Worm (Caenorhabditis elegans) whole organism, L1 larva: ENCODE results near the gene nlp-11.

Experiments used
- C16A3.4 ChIP-seq: fragments of 150-350 bp; optimal IDR thresholded peaks from 2 replicates; lab custom pipeline; 2014; ENCODE audit warnings: missing biosample characterization, missing genetic modification characterization
- C34B4.2 ChIP-seq: sonication (generic microtip); optimal IDR thresholded peaks from 2 replicates; lab custom pipeline; 2017; ENCODE audit warnings: mild to moderate bottlenecking, missing genetic modification characterization, missing compliant biosample characterization
- alr-1 ChIP-seq: fragments of 200-800 bp; sonication (Bioruptor generic); optimal IDR thresholded peaks from 2 replicates; lab custom pipeline; 2018; ENCODE audit warnings: borderline replicate concordance, mild to moderate bottlenecking, missing genetic modification characterization, missing compliant biosample characterization
- ama-1 ChIP-seq: fragments of 150-350 bp; optimal IDR thresholded peaks from 2 replicates; lab custom pipeline; 2014
- blmp-1 ChIP-seq: fragments of 150-350 bp; optimal IDR thresholded peaks from 2 replicates; lab custom pipeline; 2014; ENCODE audit warnings: missing biosample characterization, missing genetic modification characterization
- ces-1 ChIP-seq: fragments of 150-350 bp; optimal IDR thresholded peaks from 2 replicates; lab custom pipeline; 2014; ENCODE audit warnings: missing biosample characterization, missing genetic modification reagents, missing genetic modification characterization
- efl-1 ChIP-seq, 4 experiments: fragments of 150-350 bp; optimal IDR thresholded peaks in 3 of 4; peaks in 1 of 4; 1 replicate in 1 of 4; 2 replicates in 3 of 4; lab custom pipeline; 2014; ENCODE audit warnings: missing biosample characterization in 2 of 4, missing genetic modification characterization in 2 of 4, missing genetic modification reagents in 2 of 4
- fkh-8 ChIP-seq: sonication (generic microtip); optimal IDR thresholded peaks from 2 replicates; lab custom pipeline; 2016; ENCODE audit warnings: mild to moderate bottlenecking, missing genetic modification characterization, missing compliant biosample characterization
- fos-1 ChIP-seq: fragments of 150-350 bp; optimal IDR thresholded peaks from 2 replicates; lab custom pipeline; 2014; ENCODE audit warnings: missing biosample characterization, missing genetic modification characterization
- grh-1 ChIP-seq: fragments of 200-800 bp; sonication (Bioruptor generic); IDR thresholded peaks from 2 replicates; pipeline ENCODE4 v1.3.6; 2022; ENCODE audit warnings: missing genetic modification reagents, missing genetic modification characterization, missing compliant biosample characterization
- hlh-17 ChIP-seq: fragments of 200-800 bp; sonication (Bioruptor generic); optimal IDR thresholded peaks from 2 replicates; lab custom pipeline; 2018; ENCODE audit warnings: missing genetic modification characterization, mild to moderate bottlenecking, missing compliant biosample characterization, moderate library complexity, borderline replicate concordance
- irx-1 ChIP-seq: sonication (generic microtip); optimal IDR thresholded peaks from 2 replicates; lab custom pipeline; 2016; ENCODE audit warnings: missing genetic modification characterization, missing compliant biosample characterization
- lin-35 ChIP-seq, 2 experiments: fragments of 150-350 bp; optimal IDR thresholded peaks; 2 replicates each; lab custom pipeline; 2014; ENCODE audit warnings: missing biosample characterization in 2 of 2, missing genetic modification characterization in 2 of 2, missing genetic modification reagents in 2 of 2
- lir-3 ChIP-seq: sonication (generic microtip); optimal IDR thresholded peaks from 2 replicates; lab custom pipeline; 2016; ENCODE audit warnings: mild to moderate bottlenecking, missing genetic modification characterization, moderate library complexity, missing compliant biosample characterization; ENCODE audit not compliant: poor library complexity
- lsy-2 ChIP-seq, 2 experiments: fragments of 150-350 bp; optimal IDR thresholded peaks; 2 replicates each; lab custom pipeline; 2014; ENCODE audit warnings: missing biosample characterization in 2 of 2, missing genetic modification characterization in 2 of 2
- mab-9 ChIP-seq: fragments of 200-800 bp; sonication (Bioruptor generic); IDR thresholded peaks from 2 replicates; pipeline ENCODE4 v1.3.6; 2022; ENCODE audit warnings: missing genetic modification reagents, missing genetic modification characterization, missing compliant biosample characterization
- mep-1 ChIP-seq: fragments of 150-350 bp; optimal IDR thresholded peaks from 2 replicates; lab custom pipeline; 2014; ENCODE audit warnings: missing biosample characterization, missing genetic modification characterization
- nhr-19 ChIP-seq: fragments of 200-800 bp; sonication (Bioruptor generic); conservative IDR thresholded peaks from 2 replicates; pipeline ENCODE4 v1.3.6; 2022; ENCODE audit warnings: missing genetic modification characterization, missing compliant biosample characterization
- nhr-20 ChIP-seq: sonication (generic microtip); optimal IDR thresholded peaks from 2 replicates; lab custom pipeline; 2016; ENCODE audit warnings: mild to moderate bottlenecking, missing genetic modification characterization, missing compliant biosample characterization
- nhr-47 ChIP-seq: sonication (generic microtip); optimal IDR thresholded peaks from 2 replicates; lab custom pipeline; 2016; ENCODE audit warnings: mild to moderate bottlenecking, missing genetic modification characterization, moderate library complexity, missing compliant biosample characterization
- nhr-71 ChIP-seq: sonication (generic microtip); optimal IDR thresholded peaks from 2 replicates; lab custom pipeline; 2016; ENCODE audit warnings: mild to moderate bottlenecking, missing genetic modification characterization, moderate library complexity, missing compliant biosample characterization
- nhr-85 ChIP-seq: sonication (generic microtip); peaks from one replicate; lab custom pipeline; 2016; ENCODE audit warnings: missing genetic modification characterization, inconsistent platforms, missing compliant biosample characterization
- pqm-1 ChIP-seq: sonication (generic microtip); optimal IDR thresholded peaks from 3 replicates; lab custom pipeline; 2017; ENCODE audit warnings: missing biosample characterization, missing genetic modification characterization
- sup-37 ChIP-seq: fragments of 200-800 bp; sonication (Bioruptor generic); optimal IDR thresholded peaks from 2 replicates; lab custom pipeline; 2018; ENCODE audit warnings: mild to moderate bottlenecking, missing genetic modification characterization, missing compliant biosample characterization
- swsn-7 ChIP-seq: sonication (generic microtip); optimal IDR thresholded peaks from 2 replicates; lab custom pipeline; 2016; ENCODE audit warnings: missing genetic modification characterization, missing compliant biosample characterization
- tbx-2 ChIP-seq: sonication (generic microtip); optimal IDR thresholded peaks from 2 replicates; lab custom pipeline; 2016; ENCODE audit warnings: missing genetic modification characterization, missing compliant biosample characterization
- tlp-1 ChIP-seq: fragments of 150-350 bp; optimal IDR thresholded peaks from 2 replicates; lab custom pipeline; 2014; ENCODE audit warnings: missing biosample characterization, missing genetic modification characterization
- unc-30 ChIP-seq: sonication (generic microtip); optimal IDR thresholded peaks from 2 replicates; lab custom pipeline; 2017; ENCODE audit warnings: missing biosample characterization, missing genetic modification characterization
- zag-1 ChIP-seq: fragments of 150-350 bp; optimal IDR thresholded peaks from 2 replicates; lab custom pipeline; 2014; ENCODE audit warnings: missing biosample characterization, missing genetic modification characterization
- zip-4 ChIP-seq: fragments of 200-800 bp; sonication (Bioruptor generic); optimal IDR thresholded peaks from 2 replicates; lab custom pipeline; 2018; ENCODE audit warnings: mild to moderate bottlenecking, missing genetic modification characterization, moderate library complexity, missing compliant biosample characterization
- ztf-11 ChIP-seq, 2 experiments: sonication (generic microtip); optimal IDR thresholded peaks; 2 replicates each; lab custom pipeline; 2016 to 2017; ENCODE audit warnings: missing genetic modification characterization in 2 of 2, missing biosample characterization in 1 of 2, missing compliant biosample characterization in 1 of 2
- ztf-4 ChIP-seq: fragments of 150-350 bp; optimal IDR thresholded peaks from 2 replicates; lab custom pipeline; 2014; ENCODE audit warnings: missing biosample characterization, missing genetic modification characterization

nlp-11 gene

DNA sequence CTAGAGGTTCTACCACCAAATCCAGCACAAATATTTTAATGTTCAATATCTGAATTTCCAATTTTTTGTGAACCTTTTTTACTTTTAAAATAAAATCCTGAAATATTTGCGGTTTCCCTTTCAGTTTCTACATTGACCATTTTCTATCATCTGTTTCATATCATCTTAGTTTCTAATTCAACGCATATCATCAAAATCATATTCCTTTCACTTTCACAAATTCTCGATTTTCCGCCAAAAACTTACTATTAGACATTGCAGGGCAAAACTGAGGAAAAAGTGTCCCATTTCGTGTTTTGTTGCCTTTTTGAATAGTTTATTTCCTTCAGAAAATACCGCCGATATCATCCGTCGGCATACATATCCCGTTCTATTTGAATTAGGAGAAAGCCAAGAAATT is 33.3 kb upstream of the nlp-11 start:
- TF ChIP-seq zag-1 (tag; lab: Kevin White, UChicago) (no peak), efl-1 (optimal IDR thresholded peaks at IDR 0.05; lab: Kevin White, UChicago) (no peak), efl-1 (GFP tag; optimal IDR thresholded peaks at IDR 0.05 in 1 of 2; lab: Kevin White, UChicago) (no peak), irx-1 (tag; lab: Kevin White, UChicago) (no peak), blmp-1 (tag; lab: Kevin White, UChicago) (peak; percentile 84), swsn-7 (tag; lab: Kevin White, UChicago) (no peak), ztf-4 (tag; lab: Kevin White, UChicago) (no peak)

- TF ChIP-seq nhr-85 (no peak), lsy-2 (tag; optimal IDR thresholded peaks at IDR 0.05; lab: Kevin White, UChicago) (no peak), mep-1 (tag; lab: Kevin White, UChicago) (no peak), efl-1 (optimal IDR thresholded peaks at IDR 0.05; lab: Kevin White, UChicago) (no peak), efl-1 (GFP tag; optimal IDR thresholded peaks at IDR 0.05 in 1 of 2; lab: Kevin White, UChicago) (no peak), fos-1 (tag; lab: Kevin White, UChicago) (no peak), mab-9 (GFP tag; lab: Robert Waterston, UW) (no peak), C34B4.2 (tag; lab: Kevin White, UChicago) (no peak), nhr-47 (no peak), C16A3.4 (no peak), grh-1 (GFP tag; lab: Robert Waterston, UW) (no peak), zip-4 (GFP tag; lab: Kevin White, UChicago) (no peak)
These were observed 32.7 kb upstream of the nlp-11 start, which contains the start of gene cutl-2 for ce11 chrII:9724464-9724863. TSS of gene cutl-2 (minus strand) at chrII:9724673.

DNA sequence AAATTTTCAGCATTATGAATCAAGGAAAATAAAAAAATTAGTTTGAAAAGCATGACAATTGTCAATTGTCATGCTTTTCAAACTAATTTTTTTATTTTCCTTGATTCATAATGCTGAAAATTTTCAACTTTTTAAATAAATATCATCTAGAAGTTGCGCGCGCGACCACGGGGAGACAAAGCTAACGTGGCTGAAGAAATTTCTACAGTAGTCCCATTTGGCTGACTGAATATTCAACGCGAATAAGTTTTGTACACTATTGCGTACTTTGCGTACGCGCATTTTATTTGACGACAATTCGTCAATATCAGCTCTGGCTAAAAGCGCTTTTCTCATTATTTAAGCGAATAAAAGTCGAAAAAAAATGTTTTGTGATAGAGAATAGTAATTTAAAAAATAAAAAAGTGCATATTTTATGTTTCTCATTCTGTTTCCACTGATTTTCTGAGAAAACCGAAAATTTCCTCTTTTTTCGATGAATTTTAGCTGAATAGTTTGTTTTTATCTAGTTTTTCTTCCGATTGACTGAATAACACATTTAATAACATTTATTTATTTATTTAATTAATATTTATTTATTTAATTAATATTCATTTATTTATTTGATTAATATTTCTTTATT is 27.0 kb upstream of the nlp-11 start, which contains the start of gene Y53C12A.11:
TSS of gene Y53C12A.11 (minus strand) at position 68 of the 622 bp plus-strand sequence.
- TF ChIP-seq nhr-71 (tag; lab: Kevin White, UChicago): peak; percentile 26
- TF ChIP-seq nhr-47: peak; percentile 5
- peak; percentile 13 to 39 for TF ChIP-seq efl-1 (optimal IDR thresholded peaks at IDR 0.05; lab: Kevin White, UChicago)
- TF ChIP-seq efl-1 (GFP tag; optimal IDR thresholded peaks at IDR 0.05 in 1 of 2; lab: Kevin White, UChicago): peak in 1 of 2 experiments; percentile 70
- TF ChIP-seq lsy-2 (tag; optimal IDR thresholded peaks at IDR 0.05; lab: Kevin White, UChicago): peak in 1 of 2 experiments; percentile 52
- peak; percentile 41 for TF ChIP-seq nhr-19 (GFP tag; lab: Robert Waterston, UW)

- TF ChIP-seq nhr-20 (tag; lab: Kevin White, UChicago) (no peak), ces-1 (GFP tag; lab: Kevin White, UChicago) (no peak), fos-1 (tag; lab: Kevin White, UChicago) (no peak), zip-4 (GFP tag; lab: Kevin White, UChicago) (no peak), alr-1 (tag; lab: Kevin White, UChicago) (no peak), irx-1 (tag; lab: Kevin White, UChicago) (no peak), pqm-1 (tag; lab: Kevin White, UChicago) (no peak), grh-1 (GFP tag; lab: Robert Waterston, UW) (no peak), hlh-17 (GFP tag; lab: Kevin White, UChicago) (no peak), tlp-1 (no peak), sup-37 (no peak), lin-35 (GFP tag; optimal IDR thresholded peaks at IDR 0.05; lab: Kevin White, UChicago) (no peak), ama-1 (lab: Kevin White, UChicago) (no peak), swsn-7 (tag; lab: Kevin White, UChicago) (no peak), unc-30 (tag; lab: Kevin White, UChicago) (no peak), mab-9 (GFP tag; lab: Robert Waterston, UW) (no peak), lir-3 (tag; lab: Kevin White, UChicago) (no peak), tbx-2 (tag; lab: Kevin White, UChicago) (no peak), fkh-8 (tag; lab: Kevin White, UChicago) (no peak), ztf-11 (tag; optimal IDR thresholded peaks at IDR 0.05; lab: Kevin White, UChicago) (no peak)
These were observed 26.2 kb upstream of the nlp-11 start, which contains the start of gene Y53C12A.6 for ce11 chrII:9717904-9718303. TSS of gene Y53C12A.6 (minus strand) at chrII:9718004.
